Worm (Caenorhabditis elegans) whole organism, mixed stage, embryonic: ENCODE data around the gene nhr-18.

Source experiments
- ceh-43 ChIP-seq: fragments of 200-800 bp; sonication (Bioruptor generic); optimal IDR thresholded peaks from 2 replicates; lab custom pipeline; 2018; ENCODE audit warnings: mild to moderate bottlenecking, missing genetic modification characterization, moderate library complexity, missing compliant biosample characterization
- ces-1 ChIP-seq: fragments of 150-350 bp; optimal IDR thresholded peaks from 2 replicates; lab custom pipeline; 2014; ENCODE audit warnings: missing biosample characterization, missing genetic modification reagents, missing genetic modification characterization
- lsy-2 ChIP-seq: fragments of 150-350 bp; optimal IDR thresholded peaks from 2 replicates; lab custom pipeline; 2014; ENCODE audit warnings: missing biosample characterization, missing genetic modification characterization
- mab-5 ChIP-seq: fragments of 150-350 bp; optimal IDR thresholded peaks from 2 replicates; lab custom pipeline; 2014; ENCODE audit warnings: missing biosample characterization, missing genetic modification characterization
- mls-2 ChIP-seq: sonication (generic microtip); optimal IDR thresholded peaks from 2 replicates; lab custom pipeline; 2016; ENCODE audit warnings: mild to moderate bottlenecking, missing genetic modification characterization, moderate library complexity, missing compliant biosample characterization
- pha-4 ChIP-seq: fragments of 150-350 bp; optimal IDR thresholded peaks from 2 replicates; lab custom pipeline; 2018; ENCODE audit warnings: missing biosample characterization, missing genetic modification reagents, missing genetic modification characterization
- snpc-4 ChIP-seq: fragments of 150-350 bp; optimal IDR thresholded peaks from 2 replicates; lab custom pipeline; 2014; ENCODE audit warnings: missing biosample characterization, missing genetic modification characterization
- zip-8 ChIP-seq: fragments of 150-350 bp; optimal IDR thresholded peaks from 2 replicates; lab custom pipeline; 2014; ENCODE audit warnings: missing biosample characterization, missing genetic modification characterization

DNA sequence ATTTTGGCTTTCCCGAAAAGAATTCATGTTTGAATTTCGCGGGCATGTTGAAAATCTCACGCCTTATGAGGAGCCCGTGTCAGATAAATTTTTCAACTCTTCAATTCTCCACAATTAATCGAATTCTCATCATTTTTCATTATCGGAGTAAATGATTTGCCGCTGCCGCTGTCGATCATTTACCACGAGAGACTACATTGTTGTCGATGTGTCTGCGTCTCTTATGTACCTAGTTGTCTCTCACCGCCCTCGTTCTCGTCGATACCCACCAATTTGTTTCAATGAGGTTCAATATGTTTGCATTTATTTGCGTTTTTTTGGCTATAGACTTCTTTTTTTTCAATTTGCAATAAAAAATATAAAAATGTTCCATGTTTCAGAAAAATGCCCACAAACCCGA lies 34.9 kb upstream of the nhr-18 start, which contains the start of gene nhr-13:
- TF ChIP-seq ces-1 (GFP tag; lab: Kevin White, UChicago) (no peak), pha-4 (tag; lab: Kevin White, UChicago) (no peak), lsy-2 (tag; lab: Kevin White, UChicago) (no peak), mab-5 (tag; lab: Kevin White, UChicago) (no peak), ceh-43 (GFP tag; lab: Kevin White, UChicago) (no peak), zip-8 (tag; lab: Kevin White, UChicago) (no peak), snpc-4 (no peak), mls-2 (tag; lab: Kevin White, UChicago) (no peak)
